Worm (Caenorhabditis elegans) whole organism, mixed stage, embryonic: ENCODE data around the gene ccpp-6.

Experiments
- M03D4.4 ChIP-seq: sonication (generic microtip); optimal IDR thresholded peaks from 2 replicates; lab custom pipeline; 2017; ENCODE audit warnings: mild to moderate bottlenecking, missing genetic modification characterization, missing compliant biosample characterization
- bed-3 ChIP-seq: fragments of 200-800 bp; sonication (Bioruptor generic); optimal IDR thresholded peaks from 3 replicates; lab custom pipeline; 2018; ENCODE audit warnings: mild to moderate bottlenecking, missing genetic modification characterization, moderate library complexity, missing compliant biosample characterization
- ceh-39 ChIP-seq: fragments of 150-350 bp; optimal IDR thresholded peaks from 2 replicates; lab custom pipeline; 2014; ENCODE audit warnings: missing biosample characterization, missing genetic modification characterization
- ceh-43 ChIP-seq: fragments of 200-800 bp; sonication (Bioruptor generic); optimal IDR thresholded peaks from 2 replicates; lab custom pipeline; 2018; ENCODE audit warnings: mild to moderate bottlenecking, missing genetic modification characterization, moderate library complexity, missing compliant biosample characterization
- ceh-83 ChIP-seq: fragments of 200-800 bp; sonication (Bioruptor generic); optimal IDR thresholded peaks from 2 replicates; lab custom pipeline; 2018; ENCODE audit warnings: mild to moderate bottlenecking, missing genetic modification characterization, missing compliant biosample characterization
- ces-1 ChIP-seq: fragments of 150-350 bp; optimal IDR thresholded peaks from 2 replicates; lab custom pipeline; 2014; ENCODE audit warnings: missing biosample characterization, missing genetic modification reagents, missing genetic modification characterization
- cnd-1 ChIP-seq: fragments of 200-800 bp; sonication (Bioruptor generic); optimal IDR thresholded peaks from 2 replicates; lab custom pipeline; 2018; ENCODE audit warnings: mild to moderate bottlenecking, missing genetic modification characterization, missing compliant biosample characterization
- drap-1 ChIP-seq: fragments of 200-800 bp; sonication (Bioruptor generic); optimal IDR thresholded peaks from 3 replicates; lab custom pipeline; 2018; ENCODE audit warnings: mild to moderate bottlenecking, missing genetic modification characterization, missing compliant biosample characterization
- elt-1 ChIP-seq: sonication (generic microtip); optimal IDR thresholded peaks from 2 replicates; lab custom pipeline; 2017; ENCODE audit warnings: missing genetic modification characterization, mild to moderate bottlenecking, missing compliant biosample characterization, antibody characterized with exemption, moderate library complexity, borderline replicate concordance; ENCODE audit not compliant: insufficient read depth
- elt-3 ChIP-seq: fragments of 150-350 bp; optimal IDR thresholded peaks from 2 replicates; lab custom pipeline; 2014; ENCODE audit warnings: missing biosample characterization, missing genetic modification characterization
- flh-1 ChIP-seq: fragments of 200-800 bp; sonication (Bioruptor generic); optimal IDR thresholded peaks from 2 replicates; lab custom pipeline; 2018; ENCODE audit warnings: mild to moderate bottlenecking, missing genetic modification characterization, moderate library complexity, missing compliant biosample characterization
- ham-2 ChIP-seq: fragments of 200-800 bp; sonication (Bioruptor generic); optimal IDR thresholded peaks from 2 replicates; lab custom pipeline; 2018; ENCODE audit warnings: mild to moderate bottlenecking, missing genetic modification characterization, missing compliant biosample characterization
- hlh-1 ChIP-seq: fragments of 150-350 bp; optimal IDR thresholded peaks from 2 replicates; lab custom pipeline; 2014; ENCODE audit warnings: missing biosample characterization, missing genetic modification reagents, missing genetic modification characterization
- lin-13 ChIP-seq: fragments of 150-350 bp; optimal IDR thresholded peaks from 2 replicates; lab custom pipeline; 2014; ENCODE audit warnings: missing biosample characterization, missing genetic modification characterization
- lin-32 ChIP-seq: fragments of 200-800 bp; sonication (Bioruptor generic); optimal IDR thresholded peaks from 2 replicates; lab custom pipeline; 2018; ENCODE audit warnings: mild to moderate bottlenecking, missing genetic modification characterization, missing compliant biosample characterization
- lsy-2 ChIP-seq: fragments of 150-350 bp; optimal IDR thresholded peaks from 2 replicates; lab custom pipeline; 2014; ENCODE audit warnings: missing biosample characterization, missing genetic modification characterization
- mab-5 ChIP-seq: fragments of 150-350 bp; optimal IDR thresholded peaks from 2 replicates; lab custom pipeline; 2014; ENCODE audit warnings: missing biosample characterization, missing genetic modification characterization
- mls-2 ChIP-seq: sonication (generic microtip); optimal IDR thresholded peaks from 2 replicates; lab custom pipeline; 2016; ENCODE audit warnings: mild to moderate bottlenecking, missing genetic modification characterization, moderate library complexity, missing compliant biosample characterization
- nhr-12 ChIP-seq: fragments of 150-350 bp; optimal IDR thresholded peaks from 2 replicates; lab custom pipeline; 2014; ENCODE audit warnings: missing biosample characterization, missing genetic modification characterization
- nhr-2 ChIP-seq: fragments of 150-350 bp; optimal IDR thresholded peaks from 2 replicates; lab custom pipeline; 2014; ENCODE audit warnings: missing biosample characterization, missing genetic modification characterization
- nhr-237 ChIP-seq: fragments of 150-350 bp; optimal IDR thresholded peaks from 2 replicates; lab custom pipeline; 2014; ENCODE audit warnings: missing biosample characterization, missing genetic modification characterization
- nhr-28 ChIP-seq: fragments of 150-350 bp; optimal IDR thresholded peaks from 2 replicates; lab custom pipeline; 2014; ENCODE audit warnings: missing biosample characterization, missing genetic modification characterization
- nhr-76 ChIP-seq: sonication (generic microtip); optimal IDR thresholded peaks from 2 replicates; lab custom pipeline; 2017; ENCODE audit warnings: missing biosample characterization, missing genetic modification characterization
- pha-4 ChIP-seq: fragments of 150-350 bp; optimal IDR thresholded peaks from 2 replicates; lab custom pipeline; 2018; ENCODE audit warnings: missing biosample characterization, missing genetic modification reagents, missing genetic modification characterization
- sem-2 ChIP-seq: fragments of 200-800 bp; sonication (Bioruptor generic); optimal IDR thresholded peaks from 2 replicates; lab custom pipeline; 2018; ENCODE audit warnings: mild to moderate bottlenecking, missing genetic modification characterization, missing compliant biosample characterization
- snpc-4 ChIP-seq: fragments of 150-350 bp; optimal IDR thresholded peaks from 2 replicates; lab custom pipeline; 2014; ENCODE audit warnings: missing biosample characterization, missing genetic modification characterization
- sptf-1 ChIP-seq: sonication (generic microtip); optimal IDR thresholded peaks from 2 replicates; lab custom pipeline; 2017; ENCODE audit warnings: mild to moderate bottlenecking, missing genetic modification characterization, moderate library complexity, missing compliant biosample characterization
- tbx-8 ChIP-seq: fragments of 200-800 bp; sonication (Bioruptor generic); optimal IDR thresholded peaks from 2 replicates; lab custom pipeline; 2018; ENCODE audit warnings: mild to moderate bottlenecking, missing genetic modification characterization, moderate library complexity, missing compliant biosample characterization
- unc-120 ChIP-seq: sonication (generic microtip); optimal IDR thresholded peaks from 2 replicates; lab custom pipeline; 2017; ENCODE audit warnings: missing genetic modification characterization, missing compliant biosample characterization; ENCODE audit not compliant: poor library complexity, severe bottlenecking
- unc-39 ChIP-seq: fragments of 150-350 bp; optimal IDR thresholded peaks from 2 replicates; lab custom pipeline; 2014; ENCODE audit warnings: missing biosample characterization, missing genetic modification characterization
- unc-62 ChIP-seq: fragments of 150-350 bp; optimal IDR thresholded peaks from 2 replicates; lab custom pipeline; 2014; ENCODE audit warnings: missing biosample characterization, missing genetic modification reagents, missing genetic modification characterization
- zip-8 ChIP-seq: fragments of 150-350 bp; optimal IDR thresholded peaks from 2 replicates; lab custom pipeline; 2014; ENCODE audit warnings: missing biosample characterization, missing genetic modification characterization
- ztf-11 ChIP-seq: fragments of 150-350 bp; optimal IDR thresholded peaks from 2 replicates; lab custom pipeline; 2014; ENCODE audit warnings: missing biosample characterization, missing genetic modification characterization

ccpp-6 gene

DNA sequence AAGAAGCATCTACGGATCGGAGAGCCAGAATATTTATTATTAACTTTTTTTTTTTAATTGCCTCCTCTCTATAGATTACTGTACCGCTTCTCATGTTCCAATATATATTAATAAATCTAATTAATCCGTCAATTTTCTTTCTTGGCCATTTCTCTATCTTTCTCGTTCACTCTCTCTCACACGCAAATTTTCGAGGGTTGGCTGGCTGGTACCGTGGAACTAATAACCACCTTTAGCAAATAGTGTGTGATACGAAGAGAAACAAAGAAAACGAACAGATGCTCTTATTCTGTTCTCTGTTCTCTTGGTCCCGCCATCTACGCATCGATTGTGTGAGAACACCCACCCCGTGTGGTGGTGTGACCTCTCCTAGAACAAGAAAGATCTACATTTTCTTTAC is 31.2 kb upstream of the ccpp-6 start:
- TF ChIP-seq ztf-11: peak; percentile 13
- no peak for TF ChIP-seq nhr-2 (tag; lab: Kevin White, UChicago)
- TF ChIP-seq pha-4 (tag; lab: Kevin White, UChicago): no peak
- peak; percentile 52 for TF ChIP-seq mls-2
- peak; percentile 67 for TF ChIP-seq lin-32 (GFP tag; lab: Kevin White, UChicago)
- peak; percentile 59 for TF ChIP-seq ceh-43 (GFP tag; lab: Kevin White, UChicago)
- peak; percentile 89 for TF ChIP-seq ces-1 (GFP tag; lab: Kevin White, UChicago)
- peak; percentile 18 for TF ChIP-seq ceh-39 (tag; lab: Kevin White, UChicago)
- TF ChIP-seq unc-120: peak; percentile 14
- no peak for TF ChIP-seq sptf-1 (tag; lab: Kevin White, UChicago)
- TF ChIP-seq cnd-1 (tag; lab: Kevin White, UChicago): peak; percentile 84
- TF ChIP-seq tbx-8: no peak
- TF ChIP-seq nhr-76: no peak
- no peak for TF ChIP-seq bed-3 (GFP tag; lab: Kevin White, UChicago)
- no peak for TF ChIP-seq ceh-83 (GFP tag; lab: Kevin White, UChicago)
- no peak for TF ChIP-seq M03D4.4 (tag; lab: Kevin White, UChicago)
- peak; percentile 75 for TF ChIP-seq hlh-1
- no peak for TF ChIP-seq snpc-4 (tag; lab: Kevin White, UChicago)
- TF ChIP-seq lin-13 (tag; lab: Kevin White, UChicago): peak; percentile 25

DNA sequence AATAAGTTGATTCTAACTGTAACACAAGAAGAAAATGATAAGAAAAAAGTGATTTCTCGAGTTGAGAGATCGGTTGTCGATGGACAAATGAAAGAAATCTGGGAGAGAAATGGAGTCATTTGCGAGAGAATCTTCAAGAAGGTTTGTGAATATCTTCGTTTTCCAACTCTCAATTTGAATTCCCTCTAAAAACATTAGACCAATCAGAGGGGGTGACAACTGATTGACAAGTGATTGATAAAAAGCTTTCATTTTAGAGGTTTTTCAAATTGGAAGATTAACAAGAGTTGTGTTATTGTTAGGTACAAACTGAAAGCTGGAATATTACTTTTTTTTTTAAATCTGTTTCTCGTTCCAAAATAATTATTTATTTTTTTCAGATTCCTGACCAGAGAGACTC is 30.8 kb upstream of the ccpp-6 start:
- TF ChIP-seq elt-3 (tag; lab: Kevin White, UChicago) (no peak), unc-62 (GFP tag; lab: Kevin White, UChicago) (peak; percentile 94)
- TF ChIP-seq, all 35 proteins: peak for 1

- TF ChIP-seq mab-5 (tag; lab: Kevin White, UChicago) (peak; percentile 64), bed-3 (GFP tag; lab: Kevin White, UChicago) (no peak), unc-62 (GFP tag; lab: Kevin White, UChicago) (peak; percentile 92), flh-1 (GFP tag; lab: Kevin White, UChicago) (no peak), unc-120 (no peak), lin-13 (tag; lab: Kevin White, UChicago) (no peak), nhr-12 (no peak), sem-2 (GFP tag; lab: Kevin White, UChicago) (no peak), zip-8 (tag; lab: Kevin White, UChicago) (no peak), lsy-2 (tag; lab: Kevin White, UChicago) (no peak), M03D4.4 (tag; lab: Kevin White, UChicago) (no peak), nhr-76 (no peak), unc-39 (no peak), nhr-237 (tag; lab: Kevin White, UChicago) (no peak), ham-2 (GFP tag; lab: Kevin White, UChicago) (no peak), drap-1 (no peak), elt-1 (tag; lab: Kevin White, UChicago) (no peak), nhr-2 (tag; lab: Kevin White, UChicago) (peak; percentile 14), elt-3 (tag; lab: Kevin White, UChicago) (no peak), pha-4 (tag; lab: Kevin White, UChicago) (peak; percentile 18), ceh-83 (GFP tag; lab: Kevin White, UChicago) (no peak), lin-32 (GFP tag; lab: Kevin White, UChicago) (no peak)
Measured at ce11 chrII:5416204-5416764, 29.2 kb upstream of the ccpp-6 start, which contains the start of gene EEED8.2. EEED8.2 (plus strand) TSS chrII:5416714.

- no peak for TF ChIP-seq nhr-12
- TF ChIP-seq drap-1: no peak
- TF ChIP-seq ztf-11: no peak
- TF ChIP-seq ceh-39 (tag; lab: Kevin White, UChicago): no peak
Measured at ce11 chrII:5414040-5414439, 26.9 kb upstream of the ccpp-6 start, which contains the start of the genes EEED8.14 and EEED8.3. EEED8.14 (minus strand) TSS chrII:5414052. EEED8.3 (plus strand) TSS chrII:5414276.

DNA sequence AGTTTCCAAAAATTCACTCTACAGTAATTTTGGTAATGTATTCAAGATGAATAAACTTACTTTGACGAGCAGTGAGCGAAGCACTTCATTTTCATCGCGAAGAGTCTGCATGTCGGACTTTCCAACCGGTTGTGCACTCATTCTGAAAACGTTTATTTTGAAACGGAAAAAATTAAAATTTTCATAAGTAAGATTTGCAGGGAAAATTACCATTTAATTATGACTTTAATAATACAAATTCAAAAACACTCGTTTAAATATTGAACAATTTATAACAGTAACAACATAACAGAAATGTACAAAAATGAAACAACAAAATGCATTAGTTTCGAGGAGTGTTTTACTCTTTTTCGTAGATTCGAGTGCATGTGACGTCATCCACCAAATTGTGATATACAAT is 25.4 kb upstream of the ccpp-6 start, which contains the start of the genes EEED8.13 and EEED8.18:
Gene EEED8.13 (minus strand): TSS at position 101 of the 400 bp plus-strand sequence.
Gene EEED8.18 (minus strand): TSS at position 144 of the 400 bp plus-strand sequence.
- TF ChIP-seq ceh-43 (GFP tag; lab: Kevin White, UChicago) (no peak), zip-8 (tag; lab: Kevin White, UChicago) (peak; percentile 32), nhr-2 (tag; lab: Kevin White, UChicago) (no peak), nhr-28 (no peak)
